Fruit fly (Drosophila melanogaster) Kc167 (cell line): ENCODE measurements around the gene Nhe2.

ENCODE experiments used
- Myc ChIP-seq: fragments of >200 bp; optimal IDR thresholded peaks from 2 replicates; lab custom pipeline; 2017; ENCODE audit warnings: missing external identifiers
- Sin3A ChIP-seq: fragments of >200 bp; optimal IDR thresholded peaks from 2 replicates; lab custom pipeline; 2018; ENCODE audit warnings: missing external identifiers
- h ChIP-seq: fragments of >200 bp; optimal IDR thresholded peaks from 3 replicates; lab custom pipeline; 2018; ENCODE audit warnings: missing external identifiers
- insv ChIP-seq: fragments of >200 bp; optimal IDR thresholded peaks from 3 replicates; lab custom pipeline; 2018; ENCODE audit warnings: missing external identifiers
- psq ChIP-seq: fragments of >200 bp; optimal IDR thresholded peaks from 2 replicates; lab custom pipeline; 2017; ENCODE audit warnings: missing external identifiers
- ttk ChIP-seq: sonication (Bioruptor generic); optimal IDR thresholded peaks from 2 replicates; lab custom pipeline; 2017; ENCODE audit warnings: missing external identifiers

Nhe2 gene

dm6 chr2L:21104326-21104725, at the start of gene Nhe2, which contains the start of gene CG46307:
Gene Nhe2 (plus strand): TSS chr2L:21104568.
Gene CG46307 (plus strand): TSS chr2L:21104568.
- TF ChIP-seq psq (lab: Kevin White, UChicago), result no peak
- TF ChIP-seq ttk (lab: Kevin White, UChicago), result no peak
- TF ChIP-seq h (lab: Kevin White, UChicago), result no peak
- no peak for TF ChIP-seq Sin3A (lab: Kevin White, UChicago)
- TF ChIP-seq insv (lab: Kevin White, UChicago), result no peak
- TF ChIP-seq Myc (lab: Kevin White, UChicago), result no peak

- TF ChIP-seq insv (lab: Kevin White, UChicago), result no peak
- TF ChIP-seq ttk (lab: Kevin White, UChicago), result no peak
- TF ChIP-seq Sin3A (lab: Kevin White, UChicago), result no peak
- no peak for TF ChIP-seq psq (lab: Kevin White, UChicago)
- TF ChIP-seq h (lab: Kevin White, UChicago), result no peak
Observed at dm6 chr2L:21061591-21061990, 42.8 kb upstream of the Nhe2 start.

dm6 chr2L:21062611-21063010, 41.8 kb upstream of the Nhe2 start:
- no peak for TF ChIP-seq Myc (lab: Kevin White, UChicago)
- no peak for TF ChIP-seq psq (lab: Kevin White, UChicago)
- no peak for TF ChIP-seq insv (lab: Kevin White, UChicago)
- no peak for TF ChIP-seq Sin3A (lab: Kevin White, UChicago)
- no peak for TF ChIP-seq h (lab: Kevin White, UChicago)
- TF ChIP-seq ttk (lab: Kevin White, UChicago), result no peak

dm6 chr2L:21065889-21066288, 38.5 kb upstream of the Nhe2 start:
- TF ChIP-seq psq (lab: Kevin White, UChicago) (no peak), insv (lab: Kevin White, UChicago) (no peak), ttk (lab: Kevin White, UChicago) (no peak), Myc (lab: Kevin White, UChicago) (no peak), Sin3A (lab: Kevin White, UChicago) (no peak), h (lab: Kevin White, UChicago) (no peak)

dm6 chr2L:21067137-21067536, 37.2 kb upstream of the Nhe2 start:
- TF ChIP-seq Sin3A (lab: Kevin White, UChicago) (no peak), Myc (lab: Kevin White, UChicago) (no peak), insv (lab: Kevin White, UChicago) (no peak), ttk (lab: Kevin White, UChicago) (no peak), psq (lab: Kevin White, UChicago) (no peak)

- TF ChIP-seq h (lab: Kevin White, UChicago) (no peak), Sin3A (lab: Kevin White, UChicago) (no peak), ttk (lab: Kevin White, UChicago) (no peak), Myc (lab: Kevin White, UChicago) (no peak), psq (lab: Kevin White, UChicago) (no peak), insv (lab: Kevin White, UChicago) (no peak)
Observed at dm6 chr2L:21069776-21070175, 34.6 kb upstream of the Nhe2 start.

- no peak for TF ChIP-seq psq (lab: Kevin White, UChicago)
- TF ChIP-seq Sin3A (lab: Kevin White, UChicago), result no peak
- no peak for TF ChIP-seq insv (lab: Kevin White, UChicago)
- TF ChIP-seq h (lab: Kevin White, UChicago), result no peak
- no peak for TF ChIP-seq ttk (lab: Kevin White, UChicago)
Observed at dm6 chr2L:21070825-21071224, 33.5 kb upstream of the Nhe2 start.

- TF ChIP-seq h (lab: Kevin White, UChicago) (no peak), psq (lab: Kevin White, UChicago) (no peak), Myc (lab: Kevin White, UChicago) (no peak), Sin3A (lab: Kevin White, UChicago) (no peak), ttk (lab: Kevin White, UChicago) (no peak), insv (lab: Kevin White, UChicago) (no peak)
Observed at dm6 chr2L:21071435-21071834, 32.9 kb upstream of the Nhe2 start, which contains the start of gene CG9265. Gene CG9265 (minus strand): TSS chr2L:21071502.

- no peak for TF ChIP-seq Sin3A (lab: Kevin White, UChicago)
- TF ChIP-seq insv (lab: Kevin White, UChicago), result no peak
- TF ChIP-seq psq (lab: Kevin White, UChicago), result no peak
- TF ChIP-seq h (lab: Kevin White, UChicago), result no peak
- no peak for TF ChIP-seq ttk (lab: Kevin White, UChicago)
- no peak for TF ChIP-seq Myc (lab: Kevin White, UChicago)
Observed at dm6 chr2L:21072389-21072788, 32.0 kb upstream of the Nhe2 start.

dm6 chr2L:21073300-21073699, 31.1 kb upstream of the Nhe2 start:
- TF ChIP-seq Myc (lab: Kevin White, UChicago), result no peak
- no peak for TF ChIP-seq psq (lab: Kevin White, UChicago)
- TF ChIP-seq Sin3A (lab: Kevin White, UChicago), result no peak
- TF ChIP-seq h (lab: Kevin White, UChicago), result no peak
- TF ChIP-seq ttk (lab: Kevin White, UChicago), result no peak
- TF ChIP-seq insv (lab: Kevin White, UChicago), result no peak

- TF ChIP-seq Myc (lab: Kevin White, UChicago) (no peak), h (lab: Kevin White, UChicago) (no peak), insv (lab: Kevin White, UChicago) (no peak), Sin3A (lab: Kevin White, UChicago) (no peak), ttk (lab: Kevin White, UChicago) (no peak), psq (lab: Kevin White, UChicago) (no peak)
Observed at dm6 chr2L:21073818-21074217, 30.6 kb upstream of the Nhe2 start.

- TF ChIP-seq ttk (lab: Kevin White, UChicago), result no peak
- TF ChIP-seq h (lab: Kevin White, UChicago), result no peak
- no peak for TF ChIP-seq Sin3A (lab: Kevin White, UChicago)
- no peak for TF ChIP-seq insv (lab: Kevin White, UChicago)
- TF ChIP-seq psq (lab: Kevin White, UChicago), result no peak
- TF ChIP-seq Myc (lab: Kevin White, UChicago), result no peak
Observed at dm6 chr2L:21075105-21075504, 29.3 kb upstream of the Nhe2 start, which contains the start of gene tadr. Gene tadr (plus strand): TSS chr2L:21075405.
